Worm (Caenorhabditis elegans) whole organism, L3 larva: ENCODE measurements around the gene F49E10.2.
A peak's percentile ranks its signal among the peaks of the same experiment; 100 is the strongest.

ENCODE experiments used
- aly-2 ChIP-seq: fragments of 150-350 bp; optimal IDR thresholded peaks from 2 replicates; lab custom pipeline; 2014; ENCODE audit warnings: missing biosample characterization, missing genetic modification characterization
- ama-1 ChIP-seq: fragments of 150-350 bp; optimal IDR thresholded peaks from 2 replicates; lab custom pipeline; 2018
- ceh-82 ChIP-seq: fragments of 150-350 bp; optimal IDR thresholded peaks from 2 replicates; lab custom pipeline; 2014; ENCODE audit warnings: missing biosample characterization, missing genetic modification characterization
- ceh-9 ChIP-seq: sonication (generic microtip); optimal IDR thresholded peaks from 2 replicates; lab custom pipeline; 2018; ENCODE audit warnings: missing biosample characterization, missing genetic modification characterization
- daf-12 ChIP-seq: fragments of 150-350 bp; optimal IDR thresholded peaks from 2 replicates; lab custom pipeline; 2014; ENCODE audit warnings: missing biosample characterization, missing genetic modification reagents, missing genetic modification characterization
- egl-27 ChIP-seq: sonication (generic microtip); optimal IDR thresholded peaks from 4 replicates; lab custom pipeline; 2017; ENCODE audit warnings: missing biosample characterization, missing genetic modification reagents, missing genetic modification characterization
- egl-5 ChIP-seq: fragments of 150-350 bp; optimal IDR thresholded peaks from 2 replicates; lab custom pipeline; 2017; ENCODE audit warnings: missing biosample characterization, missing genetic modification reagents, missing genetic modification characterization, inconsistent platforms
- elt-3 ChIP-seq, 3 experiments: fragments of 150-350 bp in 1 of 3; sonication (generic microtip) in 2 of 3; optimal IDR thresholded peaks; 2 replicates in 2 of 3; 4 replicates in 1 of 3; lab custom pipeline; 2014 to 2017; ENCODE audit warnings: missing biosample characterization in 3 of 3, missing genetic modification characterization in 3 of 3
- eor-1 ChIP-seq, 2 experiments: fragments of 150-350 bp; optimal IDR thresholded peaks; 2 replicates each; lab custom pipeline; 2014 to 2018; ENCODE audit warnings: missing biosample characterization in 2 of 2, missing genetic modification characterization in 2 of 2
- fkh-10 ChIP-seq: sonication (generic microtip); optimal IDR thresholded peaks from 2 replicates; lab custom pipeline; 2017; ENCODE audit warnings: missing biosample characterization, missing genetic modification reagents, missing genetic modification characterization
- fkh-2 ChIP-seq: fragments of 150-350 bp; optimal IDR thresholded peaks from 2 replicates; lab custom pipeline; 2014; ENCODE audit warnings: missing biosample characterization, missing genetic modification reagents, missing genetic modification characterization
- fos-1 ChIP-seq: fragments of 150-350 bp; optimal IDR thresholded peaks from 2 replicates; lab custom pipeline; 2014; ENCODE audit warnings: missing biosample characterization, missing genetic modification characterization
- hmg-11 ChIP-seq: sonication (generic microtip); optimal IDR thresholded peaks from 2 replicates; lab custom pipeline; 2016; ENCODE audit warnings: missing genetic modification characterization, missing compliant biosample characterization
- jun-1 ChIP-seq: fragments of 150-350 bp; optimal IDR thresholded peaks from 2 replicates; lab custom pipeline; 2014; ENCODE audit warnings: missing biosample characterization, missing genetic modification reagents, missing genetic modification characterization
- lin-15B ChIP-seq: fragments of 150-350 bp; optimal IDR thresholded peaks from 2 replicates; lab custom pipeline; 2014; ENCODE audit warnings: missing biosample characterization, missing genetic modification characterization
- lin-39 ChIP-seq: fragments of 150-350 bp; optimal IDR thresholded peaks from 2 replicates; lab custom pipeline; 2018; ENCODE audit warnings: missing biosample characterization, missing genetic modification reagents, missing genetic modification characterization
- mdl-1 ChIP-seq: fragments of 150-350 bp; optimal IDR thresholded peaks from 2 replicates; lab custom pipeline; 2014; ENCODE audit warnings: missing biosample characterization, missing genetic modification characterization
- mml-1 ChIP-seq: fragments of 150-350 bp; sonication (generic microtip); optimal IDR thresholded peaks from 3 replicates; lab custom pipeline; 2014; ENCODE audit warnings: missing biosample characterization, missing genetic modification characterization
- nfya-1 ChIP-seq: sonication (generic microtip); optimal IDR thresholded peaks from 2 replicates; lab custom pipeline; 2017; ENCODE audit warnings: missing genetic modification characterization, mild to moderate bottlenecking, missing compliant biosample characterization, antibody characterized with exemption, moderate library complexity; ENCODE audit not compliant: insufficient read depth
- nhr-11 ChIP-seq: fragments of 150-350 bp; optimal IDR thresholded peaks from 2 replicates; lab custom pipeline; 2014; ENCODE audit warnings: missing biosample characterization, missing genetic modification characterization
- nhr-12 ChIP-seq: fragments of 150-350 bp; optimal IDR thresholded peaks from 2 replicates; lab custom pipeline; 2014; ENCODE audit warnings: missing biosample characterization, missing genetic modification characterization
- nhr-23 ChIP-seq: fragments of 150-350 bp; optimal IDR thresholded peaks from 2 replicates; lab custom pipeline; 2014; ENCODE audit warnings: missing biosample characterization, missing genetic modification reagents, missing genetic modification characterization
- nhr-237 ChIP-seq: fragments of 150-350 bp; optimal IDR thresholded peaks from 2 replicates; lab custom pipeline; 2014; ENCODE audit warnings: missing biosample characterization, missing genetic modification characterization
- nhr-25 ChIP-seq: sonication (generic microtip); optimal IDR thresholded peaks from 2 replicates; lab custom pipeline; 2017; ENCODE audit warnings: missing biosample characterization, missing genetic modification characterization
- nhr-28 ChIP-seq: fragments of 150-350 bp; optimal IDR thresholded peaks from 2 replicates; lab custom pipeline; 2014; ENCODE audit warnings: missing biosample characterization, missing genetic modification characterization
- nhr-67 ChIP-seq: fragments of 150-350 bp; optimal IDR thresholded peaks from 2 replicates; lab custom pipeline; 2014; ENCODE audit warnings: missing biosample characterization, missing genetic modification characterization
- nhr-77 ChIP-seq: fragments of 150-350 bp; optimal IDR thresholded peaks from 2 replicates; lab custom pipeline; 2014; ENCODE audit warnings: missing biosample characterization, missing genetic modification characterization
- pha-4 ChIP-seq: fragments of 150-350 bp; optimal IDR thresholded peaks from 2 replicates; lab custom pipeline; 2014; ENCODE audit warnings: missing biosample characterization, missing genetic modification reagents, missing genetic modification characterization
- pqm-1 ChIP-seq: fragments of 150-350 bp; optimal IDR thresholded peaks from 2 replicates; lab custom pipeline; 2017; ENCODE audit warnings: missing biosample characterization, missing genetic modification characterization, inconsistent platforms
- sea-2 ChIP-seq: fragments of 150-350 bp; sonication (generic microtip); optimal IDR thresholded peaks from 4 replicates; lab custom pipeline; 2014; ENCODE audit warnings: missing biosample characterization, missing genetic modification reagents, missing genetic modification characterization
- tbx-2 ChIP-seq: sonication (generic microtip); optimal IDR thresholded peaks from 2 replicates; lab custom pipeline; 2016; ENCODE audit warnings: mild to moderate bottlenecking, missing genetic modification characterization, missing compliant biosample characterization
- unc-39 ChIP-seq: sonication (generic microtip); optimal IDR thresholded peaks from 4 replicates; lab custom pipeline; 2017; ENCODE audit warnings: missing biosample characterization, missing genetic modification characterization
- unc-62 ChIP-seq: fragments of 150-350 bp; sonication (generic microtip); optimal IDR thresholded peaks from 4 replicates; lab custom pipeline; 2014; ENCODE audit warnings: missing biosample characterization, missing genetic modification reagents, missing genetic modification characterization
- zag-1 ChIP-seq: fragments of 150-350 bp; optimal IDR thresholded peaks from 2 replicates; lab custom pipeline; 2014; ENCODE audit warnings: missing biosample characterization, missing genetic modification characterization
- ztf-11 ChIP-seq: fragments of 150-350 bp; optimal IDR thresholded peaks from 2 replicates; lab custom pipeline; 2014; ENCODE audit warnings: missing biosample characterization, missing genetic modification characterization

Gene F49E10.2

ce11 chrX:5877039-5877438 lies 13.1 kb upstream of the F49E10.2 start:
- TF ChIP-seq lin-39 = no peak
- TF ChIP-seq hmg-11 = no peak
- TF ChIP-seq fkh-10 (GFP tag; lab: Kevin White, UChicago) = peak; percentile 50

ce11 chrX:5885565-5885964 lies 4.6 kb upstream of the F49E10.2 start, which contains the start of gene flp-7:
Gene flp-7, plus strand, starts transcription at chrX:5885865.
- no peak for TF ChIP-seq unc-39
- TF ChIP-seq pha-4 = no peak
- no peak for TF ChIP-seq nhr-67 (tag; lab: Kevin White, UChicago)
- no peak for TF ChIP-seq nhr-28 (tag; lab: Kevin White, UChicago)
- no peak for TF ChIP-seq egl-27
- no peak for TF ChIP-seq elt-3 (tag; optimal IDR thresholded peaks at IDR 0.05; lab: Kevin White, UChicago)
- TF ChIP-seq fkh-10 (GFP tag; lab: Kevin White, UChicago) = no peak
- no peak for TF ChIP-seq ama-1 (lab: Kevin White, UChicago)
- TF ChIP-seq egl-5 = no peak
- TF ChIP-seq zag-1 (tag; lab: Kevin White, UChicago) = no peak
- no peak for TF ChIP-seq mdl-1 (tag; lab: Kevin White, UChicago)

- TF ChIP-seq aly-2 (tag; lab: Kevin White, UChicago) = no peak
- no peak for TF ChIP-seq eor-1 (tag; optimal IDR thresholded peaks at IDR 0.05; lab: Kevin White, UChicago)
- TF ChIP-seq elt-3 (tag; optimal IDR thresholded peaks at IDR 0.05; lab: Kevin White, UChicago) = no peak
- TF ChIP-seq unc-62 (GFP tag; lab: Kevin White, UChicago) = no peak
- TF ChIP-seq tbx-2 (tag; lab: Kevin White, UChicago) = no peak
- TF ChIP-seq nhr-11 (tag; lab: Kevin White, UChicago) = no peak
- TF ChIP-seq lin-39 = peak; percentile 35
- TF ChIP-seq fkh-10 (GFP tag; lab: Kevin White, UChicago) = peak; percentile 93
- no peak for TF ChIP-seq mml-1 (tag; lab: Kevin White, UChicago)
- no peak for TF ChIP-seq daf-12
- TF ChIP-seq pqm-1 (tag; lab: Kevin White, UChicago) = no peak
- TF ChIP-seq fkh-2 (tag; lab: Kevin White, UChicago) = no peak
- peak; percentile 33 for TF ChIP-seq sea-2 (GFP tag; lab: Kevin White, UChicago)
- no peak for TF ChIP-seq nhr-28 (tag; lab: Kevin White, UChicago)
- no peak for TF ChIP-seq lin-15B (tag; lab: Kevin White, UChicago)
- no peak for TF ChIP-seq ztf-11 (tag; lab: Kevin White, UChicago)
- TF ChIP-seq nhr-25 = no peak
- no peak for TF ChIP-seq nhr-77 (tag; lab: Kevin White, UChicago)
- TF ChIP-seq nfya-1 (tag; lab: Kevin White, UChicago) = peak; percentile 11
- TF ChIP-seq fos-1 (tag; lab: Kevin White, UChicago) = no peak
Measured at ce11 chrX:5896001-5896400, 5.8 kb downstream of the F49E10.2 start.

DNA sequence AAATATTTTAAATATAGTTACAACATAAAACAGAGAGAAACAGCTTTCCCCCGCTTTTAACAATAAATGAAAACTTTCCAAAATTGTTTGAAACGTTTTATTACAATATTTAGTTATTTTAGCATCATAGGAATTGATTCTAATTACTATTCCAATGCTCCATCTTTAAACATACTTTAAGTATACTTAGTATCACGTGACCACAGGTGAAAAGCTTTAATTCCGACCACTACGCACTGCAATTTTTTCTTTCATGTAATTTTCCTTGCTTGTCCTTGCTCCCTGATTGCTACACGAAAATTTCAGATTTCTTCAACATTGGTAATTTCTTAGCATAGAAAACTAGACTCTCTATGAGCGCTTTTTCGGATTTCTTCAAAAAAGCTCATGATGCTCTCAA lies 6.9 kb downstream of the F49E10.2 start, which contains the start of gene tbc-16:
TSS of gene tbc-16 (plus strand) at position 301 of the 400 bp plus-strand sequence.
- no peak for TF ChIP-seq egl-27
- TF ChIP-seq tbx-2 (tag; lab: Kevin White, UChicago) = no peak
- no peak for TF ChIP-seq unc-39
- no peak for TF ChIP-seq nhr-237
- no peak for TF ChIP-seq fos-1 (tag; lab: Kevin White, UChicago)
- no peak for TF ChIP-seq pqm-1 (tag; lab: Kevin White, UChicago)
- TF ChIP-seq elt-3 (tag; optimal IDR thresholded peaks at IDR 0.05; lab: Kevin White, UChicago) = no peak
- TF ChIP-seq fkh-2 (tag; lab: Kevin White, UChicago) = no peak
- TF ChIP-seq aly-2 (tag; lab: Kevin White, UChicago) = no peak
- TF ChIP-seq nhr-28 (tag; lab: Kevin White, UChicago) = no peak
- no peak for TF ChIP-seq nhr-12 (tag; lab: Kevin White, UChicago)
- TF ChIP-seq pha-4 = no peak

ce11 chrX:5901499-5901898 lies 11.3 kb downstream of the F49E10.2 start:
- no peak for TF ChIP-seq tbx-2 (tag; lab: Kevin White, UChicago)
- TF ChIP-seq zag-1 (tag; lab: Kevin White, UChicago) = no peak
- no peak for TF ChIP-seq nhr-23 (tag; lab: Kevin White, UChicago)
- TF ChIP-seq jun-1 (tag; lab: Kevin White, UChicago) = no peak
- no peak for TF ChIP-seq egl-27
- no peak for TF ChIP-seq ceh-82 (tag; lab: Kevin White, UChicago)
- no peak for TF ChIP-seq pqm-1 (tag; lab: Kevin White, UChicago)
- TF ChIP-seq nhr-77 (tag; lab: Kevin White, UChicago) = no peak
- TF ChIP-seq sea-2 (GFP tag; lab: Kevin White, UChicago) = no peak
- TF ChIP-seq nhr-11 (tag; lab: Kevin White, UChicago) = no peak
- no peak for TF ChIP-seq elt-3 (tag; optimal IDR thresholded peaks at IDR 0.05; lab: Kevin White, UChicago)
- no peak for TF ChIP-seq nhr-12 (tag; lab: Kevin White, UChicago)
- no peak for TF ChIP-seq ceh-9
- TF ChIP-seq, all 47 proteins: peak for 0
